Fruit fly (Drosophila melanogaster): Measurements from ENCODE around the gene chico.

The chico gene

DNA sequence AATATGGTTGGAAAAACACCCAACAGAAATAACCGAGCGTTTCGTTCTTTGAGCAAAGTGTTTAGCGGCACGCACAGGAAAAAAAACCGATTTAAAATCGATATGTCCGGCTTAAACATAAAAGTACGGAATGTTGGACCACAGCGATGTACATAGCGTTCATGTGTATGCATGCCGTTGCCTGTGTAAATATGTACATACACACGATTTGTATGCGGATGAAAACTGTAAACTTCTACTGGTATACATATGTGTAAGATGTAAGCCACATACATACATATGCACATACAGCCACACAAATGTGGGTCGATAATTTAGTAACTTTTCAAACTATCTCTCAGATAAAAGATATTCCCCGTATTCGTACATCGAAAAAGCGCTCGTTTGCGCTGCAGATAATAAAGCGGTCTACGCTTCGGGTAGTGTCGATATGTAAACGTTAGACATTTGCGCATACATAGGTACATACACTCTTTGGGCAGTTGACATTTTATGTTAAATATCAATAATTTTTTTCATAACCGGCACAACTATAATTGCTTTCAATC, 2.9 kb upstream of the chico start:
- TF ChIP-seq fkh (GFP tag; optimal IDR thresholded peaks at IDR 0.05) (peak; percentile 94), Sox15 (GFP tag; optimal IDR thresholded peaks at IDR 0.05) (no peak)

DNA sequence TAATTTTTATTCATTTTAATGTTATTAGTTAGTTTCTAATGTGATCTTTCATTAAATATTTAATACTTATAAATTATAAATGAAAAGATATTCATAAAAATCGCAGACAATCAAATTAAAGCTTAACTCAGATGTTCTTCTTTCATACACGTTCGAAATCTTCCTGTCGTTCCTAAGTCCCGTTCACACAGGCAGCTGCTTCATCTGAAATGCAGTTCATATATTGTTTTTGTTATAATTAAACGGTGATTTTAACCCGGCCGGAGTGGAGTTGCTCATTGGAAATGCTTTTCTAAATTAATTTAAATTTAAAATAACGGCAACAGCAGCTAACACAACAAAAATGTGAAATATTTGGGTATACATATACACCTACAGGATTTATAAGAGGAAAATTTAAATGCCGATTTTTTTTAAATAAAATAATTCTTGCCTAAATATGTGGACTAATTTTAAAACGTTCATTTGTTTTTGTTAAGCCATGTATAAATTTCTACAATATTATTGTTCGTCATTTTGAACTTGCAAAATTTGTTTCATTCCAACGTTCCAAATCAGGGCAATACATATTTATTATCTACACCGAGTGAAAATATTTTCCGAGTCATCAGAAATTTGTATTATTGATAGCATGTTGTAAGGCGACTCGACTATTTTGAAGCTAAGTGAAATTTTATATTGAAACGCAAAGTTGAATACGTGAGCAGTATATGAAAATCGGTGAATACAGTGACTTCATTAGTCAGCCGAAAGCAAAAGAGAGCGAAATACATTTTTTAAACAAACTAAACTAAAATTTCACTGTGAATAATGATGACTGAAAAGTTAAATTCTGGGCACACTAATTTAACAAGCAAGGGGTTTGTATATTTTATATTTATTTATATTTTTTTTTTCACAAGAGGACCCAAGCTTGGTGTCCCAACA, 7.9 kb downstream of the chico start, which contains the start of gene me31B:
Gene me31B, plus strand, starts transcription at position 616 of the 927 bp plus-strand sequence.
- TF ChIP-seq Eip93F (GFP tag; optimal IDR thresholded peaks at IDR 0.05) (peak; percentile 7), CG3032 (tag; optimal IDR thresholded peaks at IDR 0.05) (peak; percentile 14), CG6808 (GFP tag; optimal IDR thresholded peaks at IDR 0.05) (no peak)

DNA sequence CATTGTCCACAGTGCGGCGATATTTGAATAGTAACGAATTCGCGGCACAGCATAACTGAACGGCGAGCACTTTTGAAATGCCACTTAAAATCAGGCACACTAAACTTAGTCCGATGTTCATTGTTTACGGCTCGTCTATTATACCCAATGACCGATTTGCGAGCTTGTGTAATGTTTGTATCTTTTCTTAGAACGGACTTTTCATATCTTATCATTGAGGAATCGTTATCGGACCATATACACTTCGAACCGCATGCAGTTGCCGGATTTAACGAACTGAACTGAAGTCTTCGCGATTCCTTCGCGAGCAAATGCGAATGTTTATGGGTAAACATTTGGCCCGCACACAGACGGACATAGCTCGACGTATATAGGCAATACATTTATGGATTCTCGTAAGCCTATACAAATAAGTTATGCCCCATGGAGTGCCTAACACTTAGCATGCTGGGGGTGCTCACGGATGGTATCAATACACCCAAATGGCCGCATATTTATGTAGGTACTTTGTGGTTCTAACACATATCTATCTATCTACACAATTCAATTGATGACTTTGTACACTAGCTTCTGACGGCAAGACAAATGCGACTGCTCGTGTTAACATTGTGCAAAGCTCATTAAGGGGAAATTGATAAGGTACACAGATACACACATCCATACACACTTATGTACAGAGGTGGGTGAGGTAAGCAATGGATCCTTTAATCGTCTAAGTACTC, 9.0 kb downstream of the chico start, which contains the start of gene mthl15:
Gene mthl15, minus strand, starts transcription at position 593 of the 722 bp plus-strand sequence.
- TF ChIP-seq CG11902 (GFP tag; optimal IDR thresholded peaks at IDR 0.05) (no peak), vri (GFP tag; optimal IDR thresholded peaks at IDR 0.05) (peak; percentile 34), fkh (GFP tag; optimal IDR thresholded peaks at IDR 0.05) (peak; percentile 90)

DNA sequence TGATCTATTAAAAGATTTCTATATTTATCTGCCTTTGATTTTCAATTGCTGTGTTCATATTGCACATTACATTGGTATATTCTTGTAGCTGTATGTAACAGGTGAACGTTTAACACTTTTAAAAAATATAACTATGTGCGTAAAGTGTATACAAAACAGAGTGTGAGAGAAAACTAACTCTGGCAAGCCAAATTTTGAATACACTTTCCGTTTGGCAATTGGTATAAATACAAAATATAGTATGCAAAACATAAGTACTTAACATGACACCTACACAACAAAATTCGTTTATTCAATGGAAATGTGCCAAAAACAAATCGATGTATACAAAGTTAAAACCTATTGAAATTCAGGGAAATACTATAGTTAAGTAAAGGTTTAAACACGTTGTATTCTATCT, 14.1 kb downstream of the chico start:
- TF ChIP-seq CG31627 (GFP tag; optimal IDR thresholded peaks at IDR 0.05) (no peak), Gug (GFP tag; IDR thresholded peaks at IDR 0.05) (no peak), CG1621 (tag; optimal IDR thresholded peaks at IDR 0.05) (no peak), net (GFP tag; optimal IDR thresholded peaks at IDR 0.05) (no peak), Smox (GFP tag; optimal IDR thresholded peaks at IDR 0.05) (no peak), CG7368 (GFP tag; optimal IDR thresholded peaks at IDR 0.05) (no peak), CG10669 (GFP tag; optimal IDR thresholded peaks at IDR 0.05) (no peak), Sox14 (GFP tag; optimal IDR thresholded peaks at IDR 0.05) (no peak), CG8119 (GFP tag; IDR thresholded peaks at IDR 0.05) (no peak), Hr39 (GFP tag; optimal IDR thresholded peaks at IDR 0.05) (no peak), Lpt (GFP tag; optimal IDR thresholded peaks at IDR 0.05) (no peak), CG3919 (GFP tag; optimal IDR thresholded peaks at IDR 0.05) (no peak), eg (GFP tag; IDR thresholded peaks at IDR 0.05) (no peak)

DNA sequence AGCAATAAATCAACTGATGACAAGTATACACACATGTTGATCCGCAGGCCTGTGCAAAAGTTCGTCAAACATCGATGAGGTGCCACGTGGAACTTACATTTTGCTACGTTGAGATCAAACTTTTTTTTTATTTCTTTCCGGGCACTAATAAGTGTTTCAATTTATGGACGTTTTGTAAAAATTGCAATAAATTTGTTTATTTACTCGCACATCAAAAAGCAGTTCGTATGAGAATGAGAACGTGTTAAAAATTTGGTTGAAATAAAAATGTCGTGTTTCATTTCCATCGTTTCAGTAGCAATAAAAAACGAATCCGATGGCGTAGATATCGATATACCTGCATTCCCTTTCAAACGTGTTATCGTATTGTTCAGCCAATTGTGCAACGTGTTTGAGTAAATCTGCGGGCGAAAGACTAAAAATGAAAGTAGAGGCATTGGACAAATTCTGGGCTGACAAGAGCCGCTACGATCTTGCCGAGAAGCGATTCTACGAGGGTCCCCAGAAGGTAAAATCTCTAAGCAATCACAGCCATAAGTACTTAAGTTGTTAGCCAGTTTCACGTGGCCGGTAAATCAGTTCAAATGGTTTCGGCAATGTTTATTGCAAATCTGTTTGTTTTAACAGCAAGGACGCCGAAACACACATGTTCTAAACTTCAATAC, 14.6 kb downstream of the chico start, which contains the start of gene eEF1delta:
Gene eEF1delta, plus strand, starts transcription at position 356 of the 665 bp plus-strand sequence.
- TF ChIP-seq esn (GFP tag; optimal IDR thresholded peaks at IDR 0.05) = no peak
- TF ChIP-seq eg (GFP tag; IDR thresholded peaks at IDR 0.05) = no peak
- TF ChIP-seq cyc (GFP tag; optimal IDR thresholded peaks at IDR 0.05) = no peak
- no peak for TF ChIP-seq Blimp-1 (GFP tag; optimal IDR thresholded peaks at IDR 0.05)
- no peak for TF ChIP-seq CG11294 (GFP tag; IDR thresholded peaks at IDR 0.05)
- no peak for TF ChIP-seq CG31627 (GFP tag; optimal IDR thresholded peaks at IDR 0.05)
- TF ChIP-seq CG6792 (GFP tag; optimal IDR thresholded peaks at IDR 0.05) = no peak

DNA sequence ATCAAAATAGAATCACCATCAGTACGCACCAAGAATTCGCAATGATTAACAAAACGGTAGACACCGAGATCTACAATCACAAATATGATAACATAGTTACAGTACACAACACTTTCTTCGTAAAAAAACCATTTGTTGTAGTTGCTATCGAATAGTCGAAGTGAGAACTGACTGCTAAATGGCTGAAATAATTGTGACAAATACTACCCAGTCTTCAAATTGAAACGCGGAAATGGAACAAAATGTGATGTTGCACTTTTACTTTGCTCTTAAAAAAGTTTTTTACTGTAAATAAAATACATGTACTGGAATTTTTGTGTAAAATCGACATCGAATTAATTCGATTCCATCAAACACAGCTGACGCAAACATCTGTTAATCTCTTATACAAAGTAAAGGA, 15.4 kb downstream of the chico start, which contains the start of gene ova:
Gene ova, minus strand, starts transcription at position 183 of the 400 bp plus-strand sequence.
- TF ChIP-seq spab (GFP tag; optimal IDR thresholded peaks at IDR 0.05) (no peak), Lpt (GFP tag; optimal IDR thresholded peaks at IDR 0.05) (no peak), CG8119 (GFP tag; IDR thresholded peaks at IDR 0.05) (no peak), Eip75B (GFP tag; optimal IDR thresholded peaks at IDR 0.05) (no peak), CG6276 (GFP tag; optimal IDR thresholded peaks at IDR 0.05) (no peak), net (GFP tag; optimal IDR thresholded peaks at IDR 0.05) (no peak), fd59A (GFP tag; optimal IDR thresholded peaks at IDR 0.05) (no peak), Smox (GFP tag; optimal IDR thresholded peaks at IDR 0.05) (no peak), CG15336 (GFP tag; IDR thresholded peaks at IDR 0.05) (no peak)

Data from whole organism, prepupa.